Fruit fly (Drosophila melanogaster) whole organism, embryonic: ENCODE measurements around the gene RpL6.
A peak's percentile ranks its signal among the peaks of the same experiment; 100 is the strongest.

Source experiments
- ATbp ChIP-seq: fragments of 200-800 bp; sonication (Bioruptor generic); optimal IDR thresholded peaks from 2 replicates; lab custom pipeline; 2017; ENCODE audit warnings: missing biosample characterization, mild to moderate bottlenecking, missing genetic modification characterization, missing genetic modification reagents
- BEAF-32 ChIP-seq: fragments of 200-800 bp; sonication (Bioruptor generic); optimal IDR thresholded peaks from 3 replicates; lab custom pipeline; 2017; ENCODE audit warnings: missing biosample characterization, missing genetic modification characterization, mild to moderate bottlenecking, moderate library complexity, missing genetic modification reagents
- Bdp1 ChIP-seq: fragments of 200-800 bp; sonication (Bioruptor generic); optimal IDR thresholded peaks from 3 replicates; lab custom pipeline; 2016; ENCODE audit warnings: missing biosample characterization, missing genetic modification characterization
- C15 ChIP-seq: fragments of 200-800 bp; sonication (Bioruptor generic); IDR thresholded peaks from 3 replicates; pipeline ENCODE4 v1.3.6; 2022; ENCODE audit warnings: missing biosample characterization, missing genetic modification characterization
- CG11456 ChIP-seq: fragments of 200-800 bp; sonication (Bioruptor generic); IDR thresholded peaks from 3 replicates; pipeline ENCODE4 v1.3.6; 2022; ENCODE audit warnings: missing biosample characterization, missing genetic modification characterization
- CG12219 ChIP-seq: fragments of 200-800 bp; sonication (Bioruptor generic); optimal IDR thresholded peaks from 3 replicates; lab custom pipeline; 2018; ENCODE audit warnings: missing biosample characterization, mild to moderate bottlenecking, missing genetic modification characterization
- CG12391 ChIP-seq: fragments of 200-800 bp; sonication (Bioruptor generic); optimal IDR thresholded peaks from 3 replicates; lab custom pipeline; 2018; ENCODE audit warnings: missing biosample characterization, mild to moderate bottlenecking, missing genetic modification characterization, moderate library complexity
- CG13424 ChIP-seq: fragments of 200-800 bp; sonication (Bioruptor generic); optimal IDR thresholded peaks from 2 replicates; lab custom pipeline; 2019; ENCODE audit warnings: missing biosample characterization, mild to moderate bottlenecking, missing genetic modification characterization, moderate library complexity
- CG14710 ChIP-seq: fragments of 200-800 bp; sonication (Bioruptor generic); optimal IDR thresholded peaks from 3 replicates; lab custom pipeline; 2019; ENCODE audit warnings: missing biosample characterization, mild to moderate bottlenecking, missing genetic modification characterization, moderate library complexity
- CG14965 ChIP-seq: fragments of 200-800 bp; sonication (Bioruptor generic); optimal IDR thresholded peaks from 2 replicates; lab custom pipeline; 2016; ENCODE audit warnings: missing biosample characterization, missing genetic modification characterization, borderline replicate concordance
- CG15514 ChIP-seq: fragments of 200-800 bp; sonication (Bioruptor generic); optimal IDR thresholded peaks from 3 replicates; lab custom pipeline; 2017; ENCODE audit warnings: missing biosample characterization, missing genetic modification characterization, mild to moderate bottlenecking, moderate library complexity, missing genetic modification reagents
- CG17186 ChIP-seq: fragments of 200-800 bp; sonication (Bioruptor generic); optimal IDR thresholded peaks from 3 replicates; lab custom pipeline; 2017; ENCODE audit warnings: missing biosample characterization, missing genetic modification reagents, missing genetic modification characterization
- CG17328 ChIP-seq: fragments of 200-800 bp; sonication (Bioruptor generic); IDR thresholded peaks from 2 replicates; pipeline ENCODE4 v1.3.6; 2022; ENCODE audit warnings: missing biosample characterization, missing genetic modification characterization
- CG17359 ChIP-seq: fragments of 200-800 bp; sonication (Bioruptor generic); optimal IDR thresholded peaks from 3 replicates; lab custom pipeline; 2018; ENCODE audit warnings: missing biosample characterization, mild to moderate bottlenecking, missing genetic modification characterization, moderate library complexity
- CG3995 ChIP-seq: fragments of 200-800 bp; sonication (Bioruptor generic); optimal IDR thresholded peaks from 3 replicates; lab custom pipeline; 2016; ENCODE audit warnings: missing biosample characterization, missing genetic modification characterization
- CG6683 ChIP-seq: fragments of 200-800 bp; sonication (Bioruptor generic); optimal IDR thresholded peaks from 2 replicates; lab custom pipeline; 2017; ENCODE audit warnings: missing biosample characterization, mild to moderate bottlenecking, missing genetic modification characterization, missing genetic modification reagents
- CG7556 ChIP-seq: fragments of 200-800 bp; sonication (Bioruptor generic); optimal IDR thresholded peaks from 2 replicates; lab custom pipeline; 2017; ENCODE audit warnings: missing biosample characterization, mild to moderate bottlenecking, missing genetic modification characterization
- CG9437 ChIP-seq: fragments of 200-800 bp; sonication (Bioruptor generic); optimal IDR thresholded peaks from 2 replicates; lab custom pipeline; 2018; ENCODE audit warnings: missing biosample characterization, mild to moderate bottlenecking, missing genetic modification characterization
- CG9817 ChIP-seq: fragments of 200-800 bp; sonication (Bioruptor generic); optimal IDR thresholded peaks from 2 replicates; lab custom pipeline; 2018; ENCODE audit warnings: missing biosample characterization, mild to moderate bottlenecking, missing genetic modification characterization, moderate library complexity
- Chrac-16 ChIP-seq: fragments of 200-800 bp; sonication (Bioruptor generic); optimal IDR thresholded peaks from 3 replicates; lab custom pipeline; 2016; ENCODE audit warnings: missing biosample characterization, missing genetic modification characterization
- Elba2 ChIP-seq: fragments of 200-800 bp; sonication (Bioruptor generic); optimal IDR thresholded peaks from 3 replicates; lab custom pipeline; 2016; ENCODE audit warnings: missing biosample characterization, missing genetic modification characterization
- Ets65A ChIP-seq: fragments of 200-800 bp; sonication (Bioruptor generic); peaks from one replicate; lab custom pipeline; 2016; ENCODE audit warnings: missing biosample characterization, missing genetic modification characterization
- Gug ChIP-seq: fragments of 200-800 bp; sonication (Bioruptor generic); IDR thresholded peaks from 4 replicates; pipeline ENCODE4 v1.3.6; 2022; ENCODE audit warnings: missing biosample characterization, missing genetic modification characterization
- HLH3B ChIP-seq: fragments of 200-800 bp; sonication (Bioruptor generic); IDR thresholded peaks from 2 replicates; pipeline ENCODE4 v1.3.6; 2022; ENCODE audit warnings: missing biosample characterization, missing genetic modification characterization
- Hr51 ChIP-seq, 2 experiments: fragments of 200-800 bp; sonication (Bioruptor generic); optimal IDR thresholded peaks; 2 replicates in 1 of 2; 3 replicates in 1 of 2; lab custom pipeline; 2016 to 2018; ENCODE audit warnings: missing biosample characterization in 2 of 2, missing genetic modification characterization in 2 of 2, mild to moderate bottlenecking in 1 of 2, moderate library complexity in 1 of 2
- Hr78 ChIP-seq, 2 experiments: fragments of 200-800 bp in 1 of 2; fragments of >200 bp in 1 of 2; sonication (Bioruptor generic) in 1 of 2; optimal IDR thresholded peaks; 2 replicates each; lab custom pipeline; 2017 to 2019; ENCODE audit warnings: missing biosample characterization in 2 of 2, missing genetic modification characterization in 2 of 2, mild to moderate bottlenecking in 1 of 2, moderate library complexity in 1 of 2
- MESR4 ChIP-seq: fragments of 200-800 bp; sonication (Bioruptor generic); optimal IDR thresholded peaks from 2 replicates; lab custom pipeline; 2018; ENCODE audit warnings: missing biosample characterization, mild to moderate bottlenecking, missing genetic modification characterization, moderate library complexity
- MTF-1 ChIP-seq: fragments of 200-800 bp; sonication (Bioruptor generic); optimal IDR thresholded peaks from 2 replicates; lab custom pipeline; 2018; ENCODE audit warnings: missing biosample characterization, mild to moderate bottlenecking, missing genetic modification characterization, borderline replicate concordance
- Nf-YA ChIP-seq: fragments of 200-800 bp; sonication (Bioruptor generic); IDR thresholded peaks from 2 replicates; pipeline ENCODE4 v1.3.6; 2022; ENCODE audit warnings: missing biosample characterization, missing genetic modification characterization
- Scr ChIP-seq: fragments of 200-800 bp; sonication (Bioruptor generic); IDR thresholded peaks from 2 replicates; pipeline ENCODE4 v1.3.6; 2022; ENCODE audit warnings: missing biosample characterization, missing genetic modification characterization; ENCODE audit not compliant: partially characterized antibody
- Side ChIP-seq: fragments of 200-800 bp; sonication (Bioruptor generic); optimal IDR thresholded peaks from 2 replicates; lab custom pipeline; 2016; ENCODE audit warnings: missing biosample characterization, missing genetic modification characterization
- Spps ChIP-seq: fragments of 200-800 bp; sonication (Bioruptor generic); optimal IDR thresholded peaks from 2 replicates; lab custom pipeline; 2018; ENCODE audit warnings: missing biosample characterization, mild to moderate bottlenecking, missing genetic modification characterization
- Xbp1 ChIP-seq: fragments of 200-800 bp; sonication (Bioruptor generic); optimal IDR thresholded peaks from 3 replicates; lab custom pipeline; 2016; ENCODE audit warnings: missing biosample characterization, mild to moderate bottlenecking, missing genetic modification characterization
- Xrp1 ChIP-seq: fragments of 200-800 bp; sonication (Bioruptor generic); IDR thresholded peaks from 2 replicates; pipeline ENCODE4 v1.3.6; 2022; ENCODE audit warnings: missing biosample characterization, missing genetic modification characterization
- amos ChIP-seq: fragments of 200-800 bp; sonication (Bioruptor generic); IDR thresholded peaks from 2 replicates; pipeline ENCODE4 v1.3.6; 2022; ENCODE audit warnings: missing biosample characterization, missing genetic modification characterization; ENCODE audit not compliant: partially characterized antibody
- disco-r ChIP-seq: fragments of 200-800 bp; sonication (Bioruptor generic); optimal IDR thresholded peaks from 2 replicates; lab custom pipeline; 2016; ENCODE audit warnings: missing biosample characterization, missing genetic modification characterization
- fd3F ChIP-seq: fragments of 200-800 bp; sonication (Bioruptor generic); optimal IDR thresholded peaks from 2 replicates; lab custom pipeline; 2018; ENCODE audit warnings: missing biosample characterization, mild to moderate bottlenecking, missing genetic modification characterization, moderate library complexity
- kah ChIP-seq: fragments of 200-800 bp; sonication (Bioruptor generic); optimal IDR thresholded peaks from 2 replicates; lab custom pipeline; 2018; ENCODE audit warnings: missing biosample characterization, mild to moderate bottlenecking, missing genetic modification characterization
- knrl ChIP-seq: fragments of 200-800 bp; sonication (Bioruptor generic); IDR thresholded peaks from 3 replicates; pipeline ENCODE4 v1.3.6; 2022; ENCODE audit warnings: missing biosample characterization, missing genetic modification characterization; ENCODE audit not compliant: partially characterized antibody
- nmo ChIP-seq: fragments of 200-800 bp; sonication (Bioruptor generic); optimal IDR thresholded peaks from 2 replicates; lab custom pipeline; 2018; ENCODE audit warnings: missing biosample characterization, mild to moderate bottlenecking, missing genetic modification characterization, moderate library complexity
- phol ChIP-seq: fragments of 200-800 bp; sonication (Bioruptor generic); optimal IDR thresholded peaks from 3 replicates; lab custom pipeline; 2018; ENCODE audit warnings: missing biosample characterization, mild to moderate bottlenecking, missing genetic modification characterization, moderate library complexity
- row ChIP-seq: fragments of 200-800 bp; sonication (Bioruptor generic); IDR thresholded peaks from 3 replicates; pipeline ENCODE4 v1.3.6; 2022; ENCODE audit warnings: missing biosample characterization, missing genetic modification characterization
- sd ChIP-seq: fragments of 200-800 bp; sonication (Bioruptor generic); optimal IDR thresholded peaks from 3 replicates; lab custom pipeline; 2018; ENCODE audit warnings: missing biosample characterization, mild to moderate bottlenecking, missing genetic modification characterization, moderate library complexity
- shn ChIP-seq: fragments of 200-800 bp; sonication (Bioruptor generic); optimal IDR thresholded peaks from 3 replicates; lab custom pipeline; 2016; ENCODE audit warnings: missing biosample characterization, missing genetic modification characterization
- slbo ChIP-seq: fragments of 200-800 bp; sonication (Bioruptor generic); IDR thresholded peaks from 2 replicates; pipeline ENCODE4 v1.3.6; 2022; ENCODE audit warnings: missing biosample characterization, missing genetic modification characterization
- twi ChIP-seq: fragments of 200-800 bp; optimal IDR thresholded peaks from 2 replicates; lab custom pipeline; 2019; ENCODE audit warnings: missing biosample characterization, mild to moderate bottlenecking, missing genetic modification characterization, moderate library complexity
- unc-4 ChIP-seq: fragments of 200-800 bp; sonication (Bioruptor generic); IDR thresholded peaks from 2 replicates; pipeline ENCODE4 v1.3.6; 2022; ENCODE audit warnings: missing biosample characterization, missing genetic modification characterization; ENCODE audit not compliant: partially characterized antibody
- usp ChIP-seq: fragments of >200 bp; optimal IDR thresholded peaks from 2 replicates; lab custom pipeline; 2017; ENCODE audit warnings: missing biosample characterization, missing genetic modification characterization
- vnd ChIP-seq: fragments of 200-800 bp; sonication (Bioruptor generic); IDR thresholded peaks from 3 replicates; pipeline ENCODE4 v1.3.6; 2022; ENCODE audit warnings: missing biosample characterization, missing genetic modification characterization; ENCODE audit not compliant: partially characterized antibody

The RpL6 gene

dm6 chr3R:31580586-31580994 is 15.4 kb downstream of the RpL6 start, which contains the start of the genes pygo and rod (continued):
- TF ChIP-seq usp (GFP tag; lab: Kevin White, UChicago): no peak
- TF ChIP-seq sd (tag; lab: Kevin White, UChicago): peak; percentile 97
- TF ChIP-seq CG7556 (GFP tag; lab: Kevin White, UChicago): no peak
- no peak for TF ChIP-seq CG9817 (tag; lab: Kevin White, UChicago)
- TF ChIP-seq row: peak; percentile 22; the same call in 1 of the 3 replicates
- no peak for TF ChIP-seq CG17359 (tag; lab: Kevin White, UChicago)
- peak; percentile 57 for TF ChIP-seq amos (GFP tag; lab: Robert Waterston, UW)
- TF ChIP-seq MESR4 (GFP tag; lab: Kevin White, UChicago): peak; percentile 69
- no peak for TF ChIP-seq twi
- TF ChIP-seq Bdp1: no peak
- no peak for TF ChIP-seq fd3F (GFP tag; lab: Kevin White, UChicago)
- peak; percentile 16 for TF ChIP-seq CG13424 (tag; lab: Kevin White, UChicago)
- peak; percentile 67 for TF ChIP-seq unc-4 (GFP tag; lab: Robert Waterston, UW)
- TF ChIP-seq knrl (GFP tag; lab: Robert Waterston, UW): peak; percentile 58; the same call in 2 of the 3 replicates
- peak; percentile 98 for TF ChIP-seq CG9437 (GFP tag; lab: Kevin White, UChicago)
- TF ChIP-seq BEAF-32 (GFP tag; lab: Kevin White, UChicago): peak; percentile 68
- peak; percentile 15 for TF ChIP-seq Side
- no peak for TF ChIP-seq Spps (tag; lab: Kevin White, UChicago)
- TF ChIP-seq Hr78 (GFP tag; optimal IDR thresholded peaks at IDR 0.05; lab: Kevin White, UChicago): no peak
- no peak for TF ChIP-seq Xrp1 (GFP tag; lab: Robert Waterston, UW)
- TF ChIP-seq CG14965 (GFP tag; lab: Kevin White, UChicago): no peak
- peak in 1 of 2 experiments; percentile 5 for TF ChIP-seq Hr51 (GFP tag; optimal IDR thresholded peaks at IDR 0.05; lab: Kevin White, UChicago)
- peak; percentile 39 for TF ChIP-seq Xbp1 (GFP tag; lab: Kevin White, UChicago)
- no peak for TF ChIP-seq Ets65A (GFP tag; lab: Kevin White, UChicago)
- TF ChIP-seq CG17328 (GFP tag; lab: Robert Waterston, UW): no peak
- TF ChIP-seq vnd (GFP tag; lab: Robert Waterston, UW): 0 out of 3 replicates have a peak, but pooled peaks have one; percentile 30
- TF ChIP-seq shn: no peak
- TF ChIP-seq CG6683: no peak
- TF ChIP-seq slbo (GFP tag; lab: Robert Waterston, UW): no peak
- peak; percentile 30 for TF ChIP-seq CG17186 (GFP tag; lab: Kevin White, UChicago)
- TF ChIP-seq phol (tag; lab: Kevin White, UChicago): peak; percentile 48
- peak; percentile 92 for TF ChIP-seq CG15514 (GFP tag; lab: Kevin White, UChicago)
- TF ChIP-seq CG11456 (GFP tag; lab: Robert Waterston, UW): no peak
- no peak for TF ChIP-seq CG12219
- TF ChIP-seq nmo (GFP tag; lab: Kevin White, UChicago): peak; percentile 61
- no peak for TF ChIP-seq kah (GFP tag; lab: Kevin White, UChicago)
- no peak for TF ChIP-seq Gug (GFP tag; lab: Robert Waterston, UW)
- TF ChIP-seq disco-r (GFP tag; lab: Kevin White, UChicago): no peak
- no peak for TF ChIP-seq MTF-1 (GFP tag; lab: Kevin White, UChicago)
- no peak for TF ChIP-seq Chrac-16 (GFP tag; lab: Kevin White, UChicago)
- no peak for TF ChIP-seq CG3995 (GFP tag; lab: Kevin White, UChicago)
- TF ChIP-seq Nf-YA (GFP tag; lab: Robert Waterston, UW): no peak
- no peak for TF ChIP-seq C15 (GFP tag; lab: Robert Waterston, UW)
- peak; percentile 70 for TF ChIP-seq Scr (GFP tag; lab: Robert Waterston, UW)
- peak; percentile 62 for TF ChIP-seq CG14710 (tag; lab: Kevin White, UChicago)
- TF ChIP-seq HLH3B: no peak
- peak; percentile 34 for TF ChIP-seq CG12391 (tag; lab: Kevin White, UChicago)
- TF ChIP-seq Elba2 (GFP tag; lab: Kevin White, UChicago): peak; percentile 54
- no peak for TF ChIP-seq ATbp (GFP tag; lab: Kevin White, UChicago)
